Fruit fly (Drosophila melanogaster): ENCODE results near the gene CG8064.

The CG8064 gene

DNA sequence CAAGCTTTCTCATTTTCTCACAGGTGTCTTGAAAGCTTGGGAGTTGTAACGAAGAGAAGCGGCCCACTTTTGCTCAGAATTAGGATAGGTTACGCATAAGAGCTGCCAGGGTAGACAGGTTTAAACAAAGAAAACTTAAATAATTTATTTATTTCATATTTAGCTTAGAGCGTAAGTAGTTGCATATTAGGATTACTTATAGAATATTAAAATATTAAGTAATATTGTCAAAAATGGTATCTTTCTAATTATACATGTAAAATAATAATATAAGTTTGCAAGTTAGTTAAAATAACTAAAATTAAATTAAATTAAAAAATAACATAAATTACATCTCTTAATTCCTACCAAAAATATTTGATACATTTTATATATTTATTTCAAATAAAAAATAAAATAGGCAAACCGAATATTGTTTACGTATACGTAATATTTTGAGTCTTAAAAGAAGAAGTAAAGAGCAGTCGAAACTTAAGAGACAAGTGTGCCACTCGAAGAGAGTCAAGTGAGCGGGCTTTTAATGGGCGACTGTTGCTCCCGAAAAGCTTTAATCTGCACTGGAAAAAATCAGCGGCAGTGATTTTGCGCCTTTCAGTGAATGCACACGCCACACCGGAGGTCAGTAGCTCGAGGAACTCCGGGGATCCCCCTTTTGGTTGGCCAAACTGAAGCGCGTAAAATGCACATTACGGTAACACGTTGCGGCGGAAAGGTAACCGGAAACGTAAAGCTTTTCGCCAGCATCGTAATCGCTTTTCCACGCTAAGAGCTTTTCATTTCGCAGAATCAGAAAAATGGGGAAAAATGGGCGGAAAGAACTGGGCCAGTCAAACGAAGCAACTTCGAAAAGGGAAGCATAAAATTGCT lies 31.6 kb downstream of the CG8064 start (continued):
- no peak for TF ChIP-seq Rx (GFP tag; IDR thresholded peaks at IDR 0.05)
- no peak for TF ChIP-seq Sry-δ (GFP tag; optimal IDR thresholded peaks at IDR 0.05)
- peak; percentile 8 for TF ChIP-seq CG16863 (GFP tag; optimal IDR thresholded peaks at IDR 0.05)
- no peak for TF ChIP-seq br (optimal IDR thresholded peaks at IDR 0.05)
- TF ChIP-seq Doc2 (GFP tag; IDR thresholded peaks at IDR 0.05): no peak
- TF ChIP-seq CG30431 (GFP tag; optimal IDR thresholded peaks at IDR 0.05): no peak
- no peak for TF ChIP-seq CG16779 (GFP tag; IDR thresholded peaks at IDR 0.05)
- TF ChIP-seq pan (optimal IDR thresholded peaks at IDR 0.05): no peak
- TF ChIP-seq pan (GFP tag; optimal IDR thresholded peaks at IDR 0.05 in 1 of 2, IDR thresholded peaks at IDR 0.05 in 1 of 2): peak in 1 of 2 experiments; percentile 47
- 0 out of 4 replicates have a peak, but pooled peaks have one; percentile 54 for TF ChIP-seq chinmo (GFP tag; IDR thresholded peaks at IDR 0.05; ENCODE audit: partially characterized antibody)
- no peak for TF ChIP-seq fd64A (GFP tag; optimal IDR thresholded peaks at IDR 0.05)
- TF ChIP-seq ap (GFP tag; IDR thresholded peaks at IDR 0.05): no peak
- TF ChIP-seq Camta (GFP tag; optimal IDR thresholded peaks at IDR 0.05): no peak
- TF ChIP-seq CG10654 (GFP tag; optimal IDR thresholded peaks at IDR 0.05): no peak
- peak; percentile 39; the same call in 1 of the 3 replicates for TF ChIP-seq ken (GFP tag; IDR thresholded peaks at IDR 0.05)
- no peak for TF ChIP-seq fru (optimal IDR thresholded peaks at IDR 0.05)
- peak; percentile 6 for TF ChIP-seq gsb-n (tag; optimal IDR thresholded peaks at IDR 0.05)
- TF ChIP-seq CG15514 (GFP tag; optimal IDR thresholded peaks at IDR 0.05): peak; percentile 42
- no peak for TF ChIP-seq inv (GFP tag; IDR thresholded peaks at IDR 0.05; ENCODE audit: partially characterized antibody)
- TF ChIP-seq schlank (tag; optimal IDR thresholded peaks at IDR 0.05): no peak

DNA sequence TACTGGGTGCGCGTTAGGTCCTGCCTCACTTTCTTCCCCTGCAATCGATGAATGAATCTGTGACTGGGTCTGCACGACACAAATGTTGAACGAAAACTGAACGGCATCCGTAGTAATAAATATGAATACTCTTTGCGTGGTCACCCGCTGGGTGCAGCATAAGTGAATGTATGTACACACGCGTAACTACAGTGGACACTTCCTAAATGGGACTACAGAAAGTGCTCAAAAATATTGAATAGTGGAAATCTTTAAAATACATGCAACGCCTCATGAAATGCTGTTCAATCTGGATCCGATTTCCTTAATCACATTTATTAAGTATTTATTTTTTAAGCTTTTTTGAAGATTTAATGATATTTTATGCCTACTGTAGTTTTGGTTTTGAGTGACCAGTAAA lies 45.4 kb downstream of the CG8064 start, which contains the start of gene naz:
naz (minus strand) TSS at position 101 of the 400 bp plus-strand sequence.
- TF ChIP-seq fd3F (GFP tag; optimal IDR thresholded peaks at IDR 0.05): no peak
- 0 out of 3 replicates have a peak, but pooled peaks have one; percentile 19 for TF ChIP-seq row (GFP tag; IDR thresholded peaks at IDR 0.05)
- TF ChIP-seq al (GFP tag; IDR thresholded peaks at IDR 0.05): no peak
- TF ChIP-seq CG10267 (tag; optimal IDR thresholded peaks at IDR 0.05): no peak
- TF ChIP-seq Hmr (GFP tag; optimal IDR thresholded peaks at IDR 0.05): no peak
- TF ChIP-seq CG8388 (GFP tag; optimal IDR thresholded peaks at IDR 0.05): no peak
- peak; percentile 7 for TF ChIP-seq gem (tag; optimal IDR thresholded peaks at IDR 0.05)
- no peak for TF ChIP-seq Blimp-1 (GFP tag; optimal IDR thresholded peaks at IDR 0.05)
- TF ChIP-seq ato (GFP tag; IDR thresholded peaks at IDR 0.05; ENCODE audit: partially characterized antibody): no peak
- TF ChIP-seq tio (GFP tag; optimal IDR thresholded peaks at IDR 0.05): peak; percentile 8
- no peak for TF ChIP-seq cas (GFP tag; IDR thresholded peaks at IDR 0.05)
- TF ChIP-seq CG17186 (GFP tag; optimal IDR thresholded peaks at IDR 0.05): no peak
- TF ChIP-seq PHDP (tag; optimal IDR thresholded peaks at IDR 0.05): no peak
- 0 out of 2 replicates have a peak, but pooled peaks have one; percentile 5 for TF ChIP-seq CG14441 (GFP tag; IDR thresholded peaks at IDR 0.05)
- no peak for TF ChIP-seq nau (GFP tag; optimal IDR thresholded peaks at IDR 0.05)
- no peak for TF ChIP-seq pan (optimal IDR thresholded peaks at IDR 0.05)
- TF ChIP-seq pan (GFP tag; optimal IDR thresholded peaks at IDR 0.05 in 1 of 2, IDR thresholded peaks at IDR 0.05 in 1 of 2): peak in 1 of 2 experiments; percentile 16
- TF ChIP-seq CG1024 (GFP tag; IDR thresholded peaks at IDR 0.05): no peak
- no peak for TF ChIP-seq ttk (GFP tag; IDR thresholded peaks at IDR 0.05)
- TF ChIP-seq CG1647 (GFP tag; optimal IDR thresholded peaks at IDR 0.05): no peak
- no peak for TF ChIP-seq Atf-2 (GFP tag; optimal IDR thresholded peaks at IDR 0.05)
- peak; percentile 60 for TF ChIP-seq grau (tag; optimal IDR thresholded peaks at IDR 0.05)
- TF ChIP-seq CG7745 (tag; optimal IDR thresholded peaks at IDR 0.05): no peak
- TF ChIP-seq CG1832 (GFP tag; optimal IDR thresholded peaks at IDR 0.05): no peak
- TF ChIP-seq phol (tag; optimal IDR thresholded peaks at IDR 0.05): no peak
- no peak for TF ChIP-seq sima (GFP tag; optimal IDR thresholded peaks at IDR 0.05)

Measured in whole organism, embryonic.